Fruit fly (Drosophila melanogaster): Measurements from ENCODE around the gene Nnf1b.

Nnf1b gene

DNA sequence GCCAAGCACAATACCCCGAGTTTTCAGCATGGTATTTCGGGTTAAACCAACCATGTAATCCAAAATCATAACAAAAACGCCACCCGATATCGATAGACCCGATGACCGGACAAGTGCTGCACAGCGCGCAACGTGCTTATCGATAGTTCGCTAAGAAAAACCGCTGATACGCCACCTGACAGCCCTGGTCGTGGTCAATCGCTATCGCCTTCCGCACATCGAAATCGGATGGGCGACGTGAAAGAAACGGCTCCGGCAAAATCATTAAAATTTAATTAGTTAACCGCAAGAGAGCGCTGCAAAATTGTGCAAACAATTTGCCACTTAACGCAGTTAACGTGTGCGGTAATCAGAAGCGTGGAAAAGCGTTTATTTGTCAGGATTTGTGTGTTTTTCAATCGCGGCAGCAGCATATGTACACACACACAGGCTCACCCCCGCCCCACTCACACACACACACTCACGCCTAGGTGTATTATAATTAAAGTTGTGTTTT is 15.4 kb downstream of the Nnf1b start, which contains the start of the genes CG3862 and dock (continued):
- TF ChIP-seq vvl (GFP tag; IDR thresholded peaks at IDR 0.05), result peak; percentile 40; the same call in 1 of the 2 replicates
- TF ChIP-seq CG2678 (tag; optimal IDR thresholded peaks at IDR 0.05), result peak; percentile 53
- TF ChIP-seq sd (tag; optimal IDR thresholded peaks at IDR 0.05), result no peak
- peak; percentile 21 for TF ChIP-seq Lhr (GFP tag; optimal IDR thresholded peaks at IDR 0.05)
- TF ChIP-seq ATbp (GFP tag; optimal IDR thresholded peaks at IDR 0.05), result no peak
- TF ChIP-seq caup (GFP tag; optimal IDR thresholded peaks at IDR 0.05; ENCODE audit: severe bottlenecking), result peak; percentile 65
- TF ChIP-seq tin (GFP tag; optimal IDR thresholded peaks at IDR 0.05), result peak; percentile 58
- TF ChIP-seq CG10543 (GFP tag; optimal IDR thresholded peaks at IDR 0.05), result peak; percentile 66
- TF ChIP-seq CG1603 (tag; optimal IDR thresholded peaks at IDR 0.05), result peak; percentile 78
- 0 out of 2 replicates have a peak, but pooled peaks have one; percentile 26 for TF ChIP-seq CG10321 (GFP tag; IDR thresholded peaks at IDR 0.05)
- peak; percentile 94 for TF ChIP-seq CG16813 (GFP tag; IDR thresholded peaks at IDR 0.05; ENCODE audit: partially characterized antibody)
- no peak for TF ChIP-seq CG1529 (GFP tag; optimal IDR thresholded peaks at IDR 0.05)
- TF ChIP-seq HLH54F (GFP tag; optimal IDR thresholded peaks at IDR 0.05), result peak; percentile 56
- TF ChIP-seq otp (GFP tag; IDR thresholded peaks at IDR 0.05), result no peak
- TF ChIP-seq eyg (GFP tag; optimal IDR thresholded peaks at IDR 0.05), result no peak
- peak; percentile 6 for TF ChIP-seq nerfin-1 (tag; optimal IDR thresholded peaks at IDR 0.05)
- no peak for TF ChIP-seq Sox100B (GFP tag; optimal IDR thresholded peaks at IDR 0.05)
- no peak for TF ChIP-seq dimm (GFP tag; IDR thresholded peaks at IDR 0.05)
- peak; percentile 97 for TF ChIP-seq CG17186 (GFP tag; optimal IDR thresholded peaks at IDR 0.05)
- no peak for TF ChIP-seq sqz (GFP tag; optimal IDR thresholded peaks at IDR 0.05)
- peak; percentile 92 for TF ChIP-seq HmgZ (tag; optimal IDR thresholded peaks at IDR 0.05)
- peak; percentile 66 for TF ChIP-seq CG3163 (GFP tag; optimal IDR thresholded peaks at IDR 0.05)
- no peak for TF ChIP-seq CG11723 (GFP tag; optimal IDR thresholded peaks at IDR 0.05)
- peak; percentile 19 for TF ChIP-seq shn (GFP tag; optimal IDR thresholded peaks at IDR 0.05)
- TF ChIP-seq CG10565 (GFP tag; optimal IDR thresholded peaks at IDR 0.05), result no peak
- peak; percentile 38 for TF ChIP-seq CG2202 (tag; optimal IDR thresholded peaks at IDR 0.05)
- peak; percentile 89 for TF ChIP-seq Jarid2 (GFP tag; optimal IDR thresholded peaks at IDR 0.05)
- TF ChIP-seq oc (tag; optimal IDR thresholded peaks at IDR 0.05), result peak; percentile 56
- TF ChIP-seq mirr (GFP tag; optimal IDR thresholded peaks at IDR 0.05), result peak; percentile 43
- peak; percentile 8 to 27 for TF ChIP-seq Hr51 (GFP tag; optimal IDR thresholded peaks at IDR 0.05)
- TF ChIP-seq CG7839 (tag; optimal IDR thresholded peaks at IDR 0.05), result peak; percentile 38
- TF ChIP-seq BtbVII (GFP tag; optimal IDR thresholded peaks at IDR 0.05), result peak; percentile 67
- 0 out of 2 replicates have a peak, but pooled peaks have one; percentile 21 for TF ChIP-seq Rx (GFP tag; IDR thresholded peaks at IDR 0.05)
- TF ChIP-seq seq (GFP tag; IDR thresholded peaks at IDR 0.05), result no peak
- TF ChIP-seq CG34224 (GFP tag; IDR thresholded peaks at IDR 0.05; ENCODE audit: partially characterized antibody), result peak; percentile 96
- no peak for TF ChIP-seq Drgx (GFP tag; IDR thresholded peaks at IDR 0.05)
- TF ChIP-seq trem (tag; optimal IDR thresholded peaks at IDR 0.05), result peak; percentile 32
- 0 out of 3 replicates have a peak, but pooled peaks have one; percentile 16 for TF ChIP-seq Mrtf (GFP tag; IDR thresholded peaks at IDR 0.05)
- peak; percentile 71 for TF ChIP-seq Rfx (GFP tag; IDR thresholded peaks at IDR 0.05)
- peak; percentile 62 for TF ChIP-seq chn (GFP tag; optimal IDR thresholded peaks at IDR 0.05)
- TF ChIP-seq CG9727 (GFP tag; optimal IDR thresholded peaks at IDR 0.05), result peak; percentile 51
- TF ChIP-seq Spps (tag; optimal IDR thresholded peaks at IDR 0.05), result peak; percentile 15
- TF ChIP-seq Six4 (GFP tag; optimal IDR thresholded peaks at IDR 0.05), result peak; percentile 17
- TF ChIP-seq CG3847 (GFP tag; IDR thresholded peaks at IDR 0.05), result peak; percentile 66
- TF ChIP-seq chif (GFP tag; optimal IDR thresholded peaks at IDR 0.05), result peak; percentile 7 to 28
- TF ChIP-seq CG7928 (GFP tag; optimal IDR thresholded peaks at IDR 0.05), result peak; percentile 88
- TF ChIP-seq CG13894 (tag; optimal IDR thresholded peaks at IDR 0.05), result peak; percentile 37
- TF ChIP-seq Dek (tag; optimal IDR thresholded peaks at IDR 0.05), result peak; percentile 36
- TF ChIP-seq CG12071 (GFP tag; optimal IDR thresholded peaks at IDR 0.05), result peak; percentile 26

All from whole organism, embryonic.